Worm (Caenorhabditis elegans) whole organism, L4/young adult: ENCODE measurements around the gene med-2.

Experiments
- W03F9.2 ChIP-seq: fragments of 150-350 bp; optimal IDR thresholded peaks from 2 replicates; lab custom pipeline; 2014; ENCODE audit warnings: missing biosample characterization, missing genetic modification characterization
- dao-5 ChIP-seq: sonication (generic microtip); optimal IDR thresholded peaks from 2 replicates; lab custom pipeline; 2016; ENCODE audit warnings: missing genotype, missing genetic modification characterization, moderate library complexity, missing compliant biosample characterization
- him-1 ChIP-seq: sonication (generic microtip); optimal IDR thresholded peaks from 2 replicates; lab custom pipeline; 2016; ENCODE audit warnings: missing genotype, missing genetic modification reagents, missing genetic modification characterization, missing compliant biosample characterization

DNA sequence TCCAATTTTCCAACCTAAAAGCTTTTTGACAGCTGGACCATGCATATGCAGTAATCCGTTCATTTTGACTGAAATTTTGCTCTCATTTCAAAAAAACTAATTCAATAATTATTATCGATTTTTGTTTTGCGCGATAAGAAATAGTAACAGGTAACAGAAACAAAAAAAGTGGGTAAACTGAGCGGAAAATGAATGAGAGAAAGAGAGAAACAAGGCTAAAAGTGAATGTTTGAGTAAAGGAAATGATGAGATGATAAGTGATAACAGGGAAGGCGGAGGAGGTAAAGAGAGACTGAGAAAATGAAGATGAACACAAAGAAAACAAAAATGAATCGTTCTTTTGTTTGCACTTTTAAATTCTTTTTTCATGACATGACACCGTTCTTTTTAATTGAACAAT is 20.4 kb upstream of the med-2 start, which contains the start of gene sma-3:
- TF ChIP-seq him-1 (tag; lab: Kevin White, UChicago) (no peak), W03F9.2 (tag; lab: Kevin White, UChicago) (no peak), dao-5 (tag; lab: Kevin White, UChicago) (no peak)
